Fruit fly (Drosophila melanogaster): ENCODE measurements around the gene CG7083.
A peak's percentile ranks its signal among the peaks of the same experiment; 100 is the strongest.

The CG7083 gene

dm6 chr3L:8358138-8358537, 17.6 kb downstream of the CG7083 start:
- no peak for TF ChIP-seq Abd-B (GFP tag; optimal IDR thresholded peaks at IDR 0.05)
- peak in 1 of 2 experiments; percentile 39 for TF ChIP-seq foxo (GFP tag; optimal IDR thresholded peaks at IDR 0.05)
- no peak for TF ChIP-seq Sp1 (GFP tag; optimal IDR thresholded peaks at IDR 0.05)
- TF ChIP-seq dmrt93B (GFP tag; optimal IDR thresholded peaks at IDR 0.05), result no peak
- no peak for TF ChIP-seq sv (GFP tag; optimal IDR thresholded peaks at IDR 0.05)
- TF ChIP-seq tai (GFP tag; optimal IDR thresholded peaks at IDR 0.05), result no peak
- no peak for TF ChIP-seq brk (GFP tag; optimal IDR thresholded peaks at IDR 0.05)
- no peak for TF ChIP-seq ey (GFP tag; optimal IDR thresholded peaks at IDR 0.05)
- no peak for TF ChIP-seq pan (optimal IDR thresholded peaks at IDR 0.05)
- peak; percentile 7 for TF ChIP-seq CG9705 (GFP tag; optimal IDR thresholded peaks at IDR 0.05)
- no peak for TF ChIP-seq Hr78 (GFP tag; optimal IDR thresholded peaks at IDR 0.05)
- no peak for TF ChIP-seq lola (GFP tag; optimal IDR thresholded peaks at IDR 0.05)
- TF ChIP-seq OdsH (GFP tag; optimal IDR thresholded peaks at IDR 0.05), result peak; percentile 7
- no peak for TF ChIP-seq h (GFP tag; optimal IDR thresholded peaks at IDR 0.05)

- TF ChIP-seq dl (GFP tag; optimal IDR thresholded peaks at IDR 0.05; ENCODE audit: insufficient read depth in 1 of 2, partially characterized antibody in 2 of 2), result no peak
- no peak for TF ChIP-seq Hr83 (GFP tag; optimal IDR thresholded peaks at IDR 0.05; ENCODE audit: poor library complexity, severe bottlenecking)
- no peak for TF ChIP-seq Mio (GFP tag; optimal IDR thresholded peaks at IDR 0.05)
- TF ChIP-seq fru (GFP tag; optimal IDR thresholded peaks at IDR 0.05), result peak; percentile 61
- TF ChIP-seq h (GFP tag; optimal IDR thresholded peaks at IDR 0.05), result peak; percentile 3
Observed at dm6 chr3L:8358776-8359455, 18.3 kb downstream of the CG7083 start.

DNA sequence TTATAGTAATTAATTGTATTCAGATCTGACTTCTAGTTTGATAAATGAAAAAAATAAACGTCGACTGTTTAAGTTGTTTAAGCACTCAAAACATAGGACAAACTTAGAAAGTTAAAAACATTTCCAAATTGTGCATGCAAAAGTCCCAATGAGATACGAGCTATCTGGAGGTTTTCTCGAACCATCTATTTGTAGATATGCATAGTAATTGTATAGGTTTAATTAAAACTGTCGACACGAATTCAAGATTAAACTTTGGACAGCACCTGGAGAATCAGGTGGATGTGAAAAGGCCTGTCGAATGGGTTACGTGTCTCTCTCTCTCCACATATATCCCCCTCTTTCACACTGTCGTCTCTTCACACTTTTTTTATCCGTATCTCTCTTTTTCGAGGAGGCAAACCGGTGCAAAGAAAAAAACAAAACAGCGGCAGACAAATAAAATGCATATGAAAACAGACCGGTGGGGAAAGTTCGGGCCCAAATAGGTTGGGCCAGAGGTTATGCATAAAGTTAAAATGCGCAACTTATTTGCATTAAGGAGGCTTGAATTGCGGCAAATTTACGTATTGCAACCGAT, 19.6 kb downstream of the CG7083 start:
- TF ChIP-seq Mio (GFP tag; optimal IDR thresholded peaks at IDR 0.05) (no peak), Dif (GFP tag; optimal IDR thresholded peaks at IDR 0.05; ENCODE audit: partially characterized antibody) (peak; percentile 22), jim (GFP tag; optimal IDR thresholded peaks at IDR 0.05) (peak; percentile 56)

DNA sequence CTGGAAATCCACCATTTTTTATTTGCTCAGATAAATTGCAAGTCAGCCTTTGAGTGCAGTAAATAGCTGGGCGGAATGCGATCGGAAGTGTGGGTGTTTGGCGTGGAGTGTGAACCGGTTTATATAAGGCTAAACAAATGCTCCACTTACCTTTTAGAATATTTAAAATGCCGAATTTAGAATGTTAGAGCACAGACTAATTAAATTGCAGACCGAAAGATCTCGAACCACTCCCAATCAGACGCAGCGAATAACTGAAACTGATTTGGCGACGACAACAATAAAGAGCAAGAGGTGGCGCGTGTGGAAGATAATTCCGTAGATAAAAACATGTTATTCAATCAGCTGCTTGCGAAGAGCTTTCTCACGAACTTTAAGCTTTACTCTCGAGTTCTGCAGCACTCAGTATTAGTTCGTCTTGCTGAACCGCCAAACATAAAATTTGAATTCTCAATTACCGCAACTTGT, 20.1 kb downstream of the CG7083 start, which contains the start of gene Idh:
Gene Idh, minus strand, starts transcription at position 264 of the 468 bp plus-strand sequence.
- TF ChIP-seq dsf (GFP tag; optimal IDR thresholded peaks at IDR 0.05; ENCODE audit: borderline replicate concordance), result no peak
- TF ChIP-seq Sp1 (GFP tag; optimal IDR thresholded peaks at IDR 0.05), result peak; percentile 60
- no peak for TF ChIP-seq Hr78 (GFP tag; optimal IDR thresholded peaks at IDR 0.05)
- TF ChIP-seq woc (GFP tag; optimal IDR thresholded peaks at IDR 0.05), result no peak
- TF ChIP-seq Mio (GFP tag; optimal IDR thresholded peaks at IDR 0.05), result no peak
- TF ChIP-seq usp (GFP tag; optimal IDR thresholded peaks at IDR 0.05), result no peak
- TF ChIP-seq dl (GFP tag; optimal IDR thresholded peaks at IDR 0.05; ENCODE audit: insufficient read depth in 1 of 2, partially characterized antibody in 2 of 2), result peak in 1 of 2 experiments; percentile 31
- peak; percentile 92 for TF ChIP-seq Vsx2 (GFP tag; optimal IDR thresholded peaks at IDR 0.05; ENCODE audit: partially characterized antibody)
- no peak for TF ChIP-seq GATAd (GFP tag; optimal IDR thresholded peaks at IDR 0.05)
- no peak for TF ChIP-seq lola (GFP tag; optimal IDR thresholded peaks at IDR 0.05)
- TF ChIP-seq OdsH (GFP tag; optimal IDR thresholded peaks at IDR 0.05), result peak; percentile 29
- peak; percentile 46 for TF ChIP-seq jim (GFP tag; optimal IDR thresholded peaks at IDR 0.05)
- peak; percentile 66 for TF ChIP-seq psq (GFP tag; optimal IDR thresholded peaks at IDR 0.05)
- TF ChIP-seq tai (GFP tag; optimal IDR thresholded peaks at IDR 0.05), result no peak
- no peak for TF ChIP-seq N (GFP tag; optimal IDR thresholded peaks at IDR 0.05)
- TF ChIP-seq Abd-B (GFP tag; optimal IDR thresholded peaks at IDR 0.05), result no peak
- TF ChIP-seq fru (GFP tag; optimal IDR thresholded peaks at IDR 0.05), result peak; percentile 65
- TF ChIP-seq pan (optimal IDR thresholded peaks at IDR 0.05), result no peak
- no peak for TF ChIP-seq brk (GFP tag; optimal IDR thresholded peaks at IDR 0.05)
- TF ChIP-seq Hnf4 (GFP tag; optimal IDR thresholded peaks at IDR 0.05), result peak; percentile 61
- TF ChIP-seq Hr83 (GFP tag; optimal IDR thresholded peaks at IDR 0.05; ENCODE audit: poor library complexity, severe bottlenecking), result peak; percentile 72
- TF ChIP-seq ey (GFP tag; optimal IDR thresholded peaks at IDR 0.05), result no peak
- peak; percentile 17 for TF ChIP-seq HLH106 (tag; optimal IDR thresholded peaks at IDR 0.05)
- TF ChIP-seq Rel (GFP tag; optimal IDR thresholded peaks at IDR 0.05), result no peak
- peak; percentile 22 for TF ChIP-seq Rel (tag; optimal IDR thresholded peaks at IDR 0.05)
- TF ChIP-seq rgr (GFP tag; optimal IDR thresholded peaks at IDR 0.05), result no peak
- TF ChIP-seq br (GFP tag; optimal IDR thresholded peaks at IDR 0.05), result peak; percentile 25
- TF ChIP-seq sv (GFP tag; optimal IDR thresholded peaks at IDR 0.05), result no peak
- peak; percentile 76 for TF ChIP-seq Jra (GFP tag; optimal IDR thresholded peaks at IDR 0.05)
- TF ChIP-seq Dfd (GFP tag; optimal IDR thresholded peaks at IDR 0.05), result no peak
- TF ChIP-seq CG9705 (GFP tag; optimal IDR thresholded peaks at IDR 0.05), result no peak
- peak in 1 of 2 experiments; percentile 35 for TF ChIP-seq foxo (GFP tag; optimal IDR thresholded peaks at IDR 0.05)
- TF ChIP-seq dmrt93B (GFP tag; optimal IDR thresholded peaks at IDR 0.05), result no peak
- peak; percentile 19 for TF ChIP-seq CrebA (GFP tag; optimal IDR thresholded peaks at IDR 0.05; ENCODE audit: borderline replicate concordance)
- no peak for TF ChIP-seq CG32264 (GFP tag; optimal IDR thresholded peaks at IDR 0.05)
- TF ChIP-seq sage (GFP tag; optimal IDR thresholded peaks at IDR 0.05), result no peak
- TF ChIP-seq Myc (optimal IDR thresholded peaks at IDR 0.05), result no peak
- TF ChIP-seq Dif (GFP tag; optimal IDR thresholded peaks at IDR 0.05; ENCODE audit: partially characterized antibody), result peak; percentile 86
- peak; percentile 87 for TF ChIP-seq h (GFP tag; optimal IDR thresholded peaks at IDR 0.05)
